Worm (Caenorhabditis elegans) whole organism, L1 larva: ENCODE results near the gene F56B3.2.

Source experiments
- C04F5.9 ChIP-seq: sonication (generic microtip); optimal IDR thresholded peaks from 2 replicates; lab custom pipeline; 2016; ENCODE audit warnings: missing genetic modification characterization, missing compliant biosample characterization
- C16A3.4 ChIP-seq: fragments of 150-350 bp; optimal IDR thresholded peaks from 2 replicates; lab custom pipeline; 2014; ENCODE audit warnings: missing biosample characterization, missing genetic modification characterization
- Y116A8C.19 ChIP-seq: sonication (generic microtip); optimal IDR thresholded peaks from 2 replicates; lab custom pipeline; 2016; ENCODE audit warnings: missing compliant biosample characterization, missing genetic modification characterization, borderline replicate concordance
- aha-1 ChIP-seq: fragments of 150-350 bp; optimal IDR thresholded peaks from 2 replicates; lab custom pipeline; 2014; ENCODE audit warnings: missing biosample characterization, missing genetic modification characterization
- alr-1 ChIP-seq: fragments of 200-800 bp; sonication (Bioruptor generic); optimal IDR thresholded peaks from 2 replicates; lab custom pipeline; 2018; ENCODE audit warnings: borderline replicate concordance, mild to moderate bottlenecking, missing genetic modification characterization, missing compliant biosample characterization
- ama-1 ChIP-seq: fragments of 150-350 bp; optimal IDR thresholded peaks from 2 replicates; lab custom pipeline; 2014
- blmp-1 ChIP-seq: fragments of 150-350 bp; optimal IDR thresholded peaks from 2 replicates; lab custom pipeline; 2014; ENCODE audit warnings: missing biosample characterization, missing genetic modification characterization
- ceh-63 ChIP-seq: fragments of 200-800 bp; sonication (Bioruptor generic); optimal IDR thresholded peaks from 2 replicates; lab custom pipeline; 2018; ENCODE audit warnings: mild to moderate bottlenecking, missing genetic modification characterization, missing compliant biosample characterization
- ceh-8 ChIP-seq: fragments of 200-800 bp; sonication (Bioruptor generic); optimal IDR thresholded peaks from 2 replicates; lab custom pipeline; 2018; ENCODE audit warnings: mild to moderate bottlenecking, missing genetic modification characterization, moderate library complexity, missing compliant biosample characterization
- ceh-88 ChIP-seq: fragments of 200-800 bp; sonication (Bioruptor generic); IDR thresholded peaks from 2 replicates; pipeline ENCODE4 v1.3.6; 2022; ENCODE audit warnings: missing genetic modification characterization, missing compliant biosample characterization
- dpl-1 ChIP-seq, 3 experiments: fragments of 150-350 bp in 2 of 3; sonication (generic microtip) in 1 of 3; optimal IDR thresholded peaks; 2 replicates each; lab custom pipeline; 2014 to 2017; ENCODE audit warnings: missing biosample characterization in 3 of 3, missing genetic modification characterization in 3 of 3, missing genetic modification reagents in 3 of 3
- efl-3 ChIP-seq: fragments of 200-800 bp; sonication (Bioruptor generic); optimal IDR thresholded peaks from 2 replicates; lab custom pipeline; 2018; ENCODE audit warnings: mild to moderate bottlenecking, missing genetic modification characterization, missing compliant biosample characterization
- egl-13 ChIP-seq: sonication (generic microtip); optimal IDR thresholded peaks from 2 replicates; lab custom pipeline; 2016; ENCODE audit warnings: missing genotype, missing genetic modification reagents, missing genetic modification characterization, missing compliant biosample characterization
- elt-3 ChIP-seq, 6 experiments: fragments of 150-350 bp in 1 of 6; sonication (generic microtip); optimal IDR thresholded peaks; 2 replicates each; lab custom pipeline; 2017 to 2018; ENCODE audit warnings: missing biosample characterization in 6 of 6, missing genetic modification characterization in 6 of 6, inconsistent platforms in 1 of 6
- fkh-10 ChIP-seq: sonication (generic microtip); optimal IDR thresholded peaks from 2 replicates; lab custom pipeline; 2017; ENCODE audit warnings: missing biosample characterization, missing genetic modification reagents, missing genetic modification characterization
- fos-1 ChIP-seq: fragments of 150-350 bp; optimal IDR thresholded peaks from 2 replicates; lab custom pipeline; 2014; ENCODE audit warnings: missing biosample characterization, missing genetic modification characterization
- grh-1 ChIP-seq: fragments of 200-800 bp; sonication (Bioruptor generic); IDR thresholded peaks from 2 replicates; pipeline ENCODE4 v1.3.6; 2022; ENCODE audit warnings: missing genetic modification reagents, missing genetic modification characterization, missing compliant biosample characterization
- hlh-17 ChIP-seq: fragments of 200-800 bp; sonication (Bioruptor generic); optimal IDR thresholded peaks from 2 replicates; lab custom pipeline; 2018; ENCODE audit warnings: missing genetic modification characterization, mild to moderate bottlenecking, missing compliant biosample characterization, moderate library complexity, borderline replicate concordance
- hpl-2 ChIP-seq: fragments of 150-350 bp; optimal IDR thresholded peaks from 2 replicates; lab custom pipeline; 2014; ENCODE audit warnings: missing biosample characterization, missing genetic modification reagents, missing genetic modification characterization
- irx-1 ChIP-seq: sonication (generic microtip); optimal IDR thresholded peaks from 2 replicates; lab custom pipeline; 2016; ENCODE audit warnings: missing genetic modification characterization, missing compliant biosample characterization
- jun-1 ChIP-seq: fragments of 150-350 bp; optimal IDR thresholded peaks from 2 replicates; lab custom pipeline; 2014; ENCODE audit warnings: missing biosample characterization, missing genetic modification reagents, missing genetic modification characterization
- lin-13 ChIP-seq: fragments of 150-350 bp; optimal IDR thresholded peaks from 2 replicates; lab custom pipeline; 2014; ENCODE audit warnings: missing biosample characterization, missing genetic modification reagents, missing genetic modification characterization
- lin-14 ChIP-seq: fragments of 200-800 bp; sonication (Bioruptor generic); optimal IDR thresholded peaks from 2 replicates; lab custom pipeline; 2018; ENCODE audit warnings: mild to moderate bottlenecking, missing genetic modification characterization, moderate library complexity, missing compliant biosample characterization
- lin-35 ChIP-seq, 2 experiments: fragments of 150-350 bp; optimal IDR thresholded peaks; 2 replicates each; lab custom pipeline; 2014; ENCODE audit warnings: missing biosample characterization in 2 of 2, missing genetic modification characterization in 2 of 2, missing genetic modification reagents in 2 of 2
- lir-3 ChIP-seq: sonication (generic microtip); optimal IDR thresholded peaks from 2 replicates; lab custom pipeline; 2016; ENCODE audit warnings: mild to moderate bottlenecking, missing genetic modification characterization, moderate library complexity, missing compliant biosample characterization; ENCODE audit not compliant: poor library complexity
- mdl-1 ChIP-seq, 2 experiments: fragments of 150-350 bp; optimal IDR thresholded peaks; 2 replicates each; lab custom pipeline; 2014 to 2017; ENCODE audit warnings: missing biosample characterization in 2 of 2, missing genetic modification characterization in 2 of 2, inconsistent platforms in 1 of 2
- nhr-11 ChIP-seq: fragments of 150-350 bp; optimal IDR thresholded peaks from 2 replicates; lab custom pipeline; 2014; ENCODE audit warnings: missing biosample characterization, missing genetic modification characterization
- nhr-12 ChIP-seq: sonication (generic microtip); optimal IDR thresholded peaks from 2 replicates; lab custom pipeline; 2017; ENCODE audit warnings: missing biosample characterization, missing genetic modification characterization
- nhr-19 ChIP-seq: fragments of 200-800 bp; sonication (Bioruptor generic); conservative IDR thresholded peaks from 2 replicates; pipeline ENCODE4 v1.3.6; 2022; ENCODE audit warnings: missing genetic modification characterization, missing compliant biosample characterization
- nhr-237 ChIP-seq: fragments of 150-350 bp; optimal IDR thresholded peaks from 2 replicates; lab custom pipeline; 2014; ENCODE audit warnings: missing biosample characterization, missing genetic modification characterization
- nhr-77 ChIP-seq: fragments of 150-350 bp; optimal IDR thresholded peaks from 2 replicates; lab custom pipeline; 2014; ENCODE audit warnings: missing biosample characterization, missing genetic modification characterization
- nhr-84 ChIP-seq: sonication (generic microtip); optimal IDR thresholded peaks from 2 replicates; lab custom pipeline; 2017; ENCODE audit warnings: missing biosample characterization, missing genetic modification characterization
- nhr-85 ChIP-seq: sonication (generic microtip); peaks from one replicate; lab custom pipeline; 2016; ENCODE audit warnings: missing genetic modification characterization, inconsistent platforms, missing compliant biosample characterization
- nhr-90 ChIP-seq: sonication (generic microtip); optimal IDR thresholded peaks from 2 replicates; lab custom pipeline; 2016; ENCODE audit warnings: mild to moderate bottlenecking, missing genetic modification characterization, missing compliant biosample characterization; ENCODE audit not compliant: poor library complexity
- pax-3 ChIP-seq: fragments of 200-800 bp; sonication (Bioruptor generic); optimal IDR thresholded peaks from 2 replicates; lab custom pipeline; 2018; ENCODE audit warnings: mild to moderate bottlenecking, missing genetic modification characterization, moderate library complexity, missing compliant biosample characterization
- pqm-1 ChIP-seq: sonication (generic microtip); optimal IDR thresholded peaks from 3 replicates; lab custom pipeline; 2017; ENCODE audit warnings: missing biosample characterization, missing genetic modification characterization
- snu-23 ChIP-seq: sonication (generic microtip); optimal IDR thresholded peaks from 2 replicates; lab custom pipeline; 2016; ENCODE audit warnings: missing genetic modification characterization, missing compliant biosample characterization
- sox-4 ChIP-seq: sonication (generic microtip); optimal IDR thresholded peaks from 2 replicates; lab custom pipeline; 2016; ENCODE audit warnings: missing genetic modification characterization, missing compliant biosample characterization
- sup-37 ChIP-seq: fragments of 200-800 bp; sonication (Bioruptor generic); optimal IDR thresholded peaks from 2 replicates; lab custom pipeline; 2018; ENCODE audit warnings: mild to moderate bottlenecking, missing genetic modification characterization, missing compliant biosample characterization
- swsn-7 ChIP-seq: sonication (generic microtip); optimal IDR thresholded peaks from 2 replicates; lab custom pipeline; 2016; ENCODE audit warnings: missing genetic modification characterization, missing compliant biosample characterization
- tlp-1 ChIP-seq: fragments of 150-350 bp; optimal IDR thresholded peaks from 2 replicates; lab custom pipeline; 2014; ENCODE audit warnings: missing biosample characterization, missing genetic modification characterization
- unc-130 ChIP-seq: fragments of 150-350 bp; optimal IDR thresholded peaks from 2 replicates; lab custom pipeline; 2017; ENCODE audit warnings: missing biosample characterization, missing genetic modification characterization, inconsistent platforms
- unc-62 ChIP-seq: fragments of 150-350 bp; optimal IDR thresholded peaks from 2 replicates; lab custom pipeline; 2014; ENCODE audit warnings: missing biosample characterization, missing genetic modification reagents, missing genetic modification characterization
- unc-98 ChIP-seq: fragments of 200-800 bp; sonication (Bioruptor generic); IDR thresholded peaks from 2 replicates; pipeline ENCODE4 v1.3.6; 2022; ENCODE audit warnings: missing genetic modification characterization, missing compliant biosample characterization
- vab-15 ChIP-seq: sonication (generic microtip); optimal IDR thresholded peaks from 2 replicates; lab custom pipeline; 2017; ENCODE audit warnings: missing genotype, mild to moderate bottlenecking, missing genetic modification characterization, missing compliant biosample characterization
- xbp-1 ChIP-seq: sonication (generic microtip); optimal IDR thresholded peaks from 2 replicates; lab custom pipeline; 2016; ENCODE audit warnings: missing genetic modification characterization, missing compliant biosample characterization
- zag-1 ChIP-seq: fragments of 150-350 bp; optimal IDR thresholded peaks from 2 replicates; lab custom pipeline; 2014; ENCODE audit warnings: missing biosample characterization, missing genetic modification characterization
- zip-4 ChIP-seq: fragments of 200-800 bp; sonication (Bioruptor generic); optimal IDR thresholded peaks from 2 replicates; lab custom pipeline; 2018; ENCODE audit warnings: mild to moderate bottlenecking, missing genetic modification characterization, moderate library complexity, missing compliant biosample characterization
- ztf-11 ChIP-seq, 2 experiments: sonication (generic microtip); optimal IDR thresholded peaks; 2 replicates each; lab custom pipeline; 2016 to 2017; ENCODE audit warnings: missing genetic modification characterization in 2 of 2, missing biosample characterization in 1 of 2, missing compliant biosample characterization in 1 of 2
- ztf-4 ChIP-seq: fragments of 150-350 bp; optimal IDR thresholded peaks from 2 replicates; lab custom pipeline; 2014; ENCODE audit warnings: missing biosample characterization, missing genetic modification characterization

Gene F56B3.2

DNA sequence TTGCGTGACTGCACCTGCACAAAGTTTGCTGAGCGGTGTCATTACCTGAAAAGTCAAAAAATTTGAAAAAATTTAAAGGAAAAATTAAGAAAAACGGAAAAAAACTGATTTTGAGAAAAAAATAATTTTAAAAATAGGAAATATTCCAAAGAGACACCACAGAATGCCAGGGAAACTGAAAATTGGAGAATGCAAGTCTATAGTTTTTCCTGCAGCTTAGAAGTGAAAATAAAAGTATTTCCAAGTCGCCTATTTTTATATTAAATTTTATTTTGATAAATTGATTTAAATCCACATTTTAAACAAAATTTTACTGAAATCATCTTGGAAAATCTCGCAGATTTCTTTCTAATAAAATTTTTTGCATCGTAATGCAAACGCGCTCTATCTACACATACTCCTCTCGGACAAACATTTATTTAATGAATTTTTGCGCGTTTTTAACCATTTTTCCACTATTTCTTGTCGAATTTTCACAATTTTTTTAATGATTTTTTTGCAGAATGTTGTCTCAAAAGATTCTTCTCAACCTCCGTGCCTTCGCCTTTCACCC, 28.2 kb upstream of the F56B3.2 start, which contains the start of the genes F56B3.11 and ech-5 (continued):
- peak; percentile 96 for TF ChIP-seq pax-3 (tag; lab: Kevin White, UChicago)
- no peak for TF ChIP-seq ztf-4
- peak; percentile 72 for TF ChIP-seq efl-3 (GFP tag; lab: Kevin White, UChicago)
- TF ChIP-seq Y116A8C.19 (tag; lab: Kevin White, UChicago): peak; percentile 65
- TF ChIP-seq jun-1: no peak
- TF ChIP-seq mdl-1 (tag; optimal IDR thresholded peaks at IDR 0.05; lab: Kevin White, UChicago): no peak
- TF ChIP-seq nhr-85 (tag; lab: Kevin White, UChicago): peak; percentile 95
- peak in 1 of 2 experiments; percentile 84 for TF ChIP-seq ztf-11 (tag; optimal IDR thresholded peaks at IDR 0.05; lab: Kevin White, UChicago)
- peak; percentile 93 for TF ChIP-seq ceh-88 (GFP tag; lab: Robert Waterston, UW)
- no peak for TF ChIP-seq sup-37 (GFP tag; lab: Kevin White, UChicago)
- TF ChIP-seq vab-15 (tag; lab: Kevin White, UChicago): peak; percentile 70
- peak; percentile 87 for TF ChIP-seq egl-13 (tag; lab: Kevin White, UChicago)
- peak; percentile 93 for TF ChIP-seq unc-98
- TF ChIP-seq lin-14 (GFP tag; lab: Kevin White, UChicago): peak; percentile 93
- TF ChIP-seq pqm-1 (tag; lab: Kevin White, UChicago): no peak
- TF ChIP-seq zip-4: peak; percentile 19
- TF ChIP-seq fos-1 (tag; lab: Kevin White, UChicago): peak; percentile 32
- TF ChIP-seq dpl-1 (GFP tag; optimal IDR thresholded peaks at IDR 0.05; lab: Kevin White, UChicago): peak; percentile 58 to 77 (median 68)
- peak; percentile 71 for TF ChIP-seq nhr-19
- peak; percentile 82 for TF ChIP-seq sox-4 (tag; lab: Kevin White, UChicago)
- TF ChIP-seq fkh-10 (GFP tag; lab: Kevin White, UChicago): no peak
- TF ChIP-seq alr-1 (tag; lab: Kevin White, UChicago): no peak
- TF ChIP-seq unc-62 (GFP tag; lab: Kevin White, UChicago): no peak
- TF ChIP-seq ceh-8 (GFP tag; lab: Kevin White, UChicago): peak; percentile 55
- TF ChIP-seq nhr-90 (tag; lab: Kevin White, UChicago): peak; percentile 96
- TF ChIP-seq ceh-63: no peak
- TF ChIP-seq nhr-11 (tag; lab: Kevin White, UChicago): no peak
- no peak for TF ChIP-seq lir-3 (tag; lab: Kevin White, UChicago)
- TF ChIP-seq xbp-1: peak; percentile 88
- no peak for TF ChIP-seq hlh-17 (GFP tag; lab: Kevin White, UChicago)
- no peak for TF ChIP-seq hpl-2 (GFP tag; lab: Kevin White, UChicago)
- TF ChIP-seq zag-1 (tag; lab: Kevin White, UChicago): peak; percentile 52
- TF ChIP-seq C16A3.4: peak; percentile 77
- TF ChIP-seq elt-3 (tag; optimal IDR thresholded peaks at IDR 0.05; lab: Kevin White, UChicago): peak in 1 of 6 experiments; percentile 34
- peak; percentile 47 for TF ChIP-seq lin-13
- TF ChIP-seq swsn-7: peak; percentile 85
- TF ChIP-seq tlp-1 (tag; lab: Kevin White, UChicago): no peak
- peak; percentile 87 for TF ChIP-seq C04F5.9 (tag; lab: Kevin White, UChicago)
- peak; percentile 44 for TF ChIP-seq nhr-77 (tag; lab: Kevin White, UChicago)
- TF ChIP-seq nhr-12 (tag; lab: Kevin White, UChicago): no peak
- no peak for TF ChIP-seq aha-1 (tag; lab: Kevin White, UChicago)
- peak; percentile 92 for TF ChIP-seq snu-23 (GFP tag; lab: Kevin White, UChicago)
- peak; percentile 84 for TF ChIP-seq irx-1 (tag; lab: Kevin White, UChicago)
- TF ChIP-seq nhr-237 (tag; lab: Kevin White, UChicago): peak; percentile 50
- no peak for TF ChIP-seq unc-130 (tag; lab: Kevin White, UChicago)
- TF ChIP-seq lin-35 (GFP tag; optimal IDR thresholded peaks at IDR 0.05; lab: Kevin White, UChicago): peak; percentile 64 to 77
- TF ChIP-seq nhr-84: no peak
- TF ChIP-seq blmp-1 (tag; lab: Kevin White, UChicago): no peak
- TF ChIP-seq grh-1 (GFP tag; lab: Robert Waterston, UW): peak; percentile 42; the same call in 1 of the 2 replicates
- no peak for TF ChIP-seq ama-1 (lab: Kevin White, UChicago)
